Worm (Caenorhabditis elegans): ENCODE results near the gene sir-2.1.
A peak's percentile ranks its signal among the peaks of the same experiment; 100 is the strongest.

sir-2.1 gene

ce11 chrIV:10339701-10340100 is 26.3 kb downstream of the sir-2.1 start:
- TF ChIP-seq nhr-11 (tag; optimal IDR thresholded peaks at IDR 0.05) (peak; percentile 9), pha-4 (GFP tag; IDR thresholded peaks at IDR 0.05) (no peak), pha-4 (tag; optimal IDR thresholded peaks at IDR 0.05) (no peak)

ce11 chrIV:10337286-10337685 is 28.7 kb downstream of the sir-2.1 start:
- TF ChIP-seq vab-7 (GFP tag; IDR thresholded peaks at IDR 0.05) (no peak), aha-1 (tag) (peak; percentile 92)

- no peak for TF ChIP-seq cey-2 (tag; optimal IDR thresholded peaks at IDR 0.05; ENCODE audit: borderline replicate concordance, insufficient read depth)
- TF ChIP-seq dve-1 (tag; optimal IDR thresholded peaks at IDR 0.05; ENCODE audit: insufficient read depth), result peak; percentile 70
- TF ChIP-seq php-3 (GFP tag; IDR thresholded peaks at IDR 0.05), result peak; percentile 81
- no peak for TF ChIP-seq daf-16 (GFP tag; optimal IDR thresholded peaks at IDR 0.05)
- TF ChIP-seq daf-16 (tag; optimal IDR thresholded peaks at IDR 0.05), result peak; percentile 85
- TF ChIP-seq hlh-11 (tag; optimal IDR thresholded peaks at IDR 0.05), result peak; percentile 78
- no peak for TF ChIP-seq nhr-11 (tag; optimal IDR thresholded peaks at IDR 0.05)
- peak; percentile 69 for TF ChIP-seq nhr-28 (tag; optimal IDR thresholded peaks at IDR 0.05)
- TF ChIP-seq nhr-42 (GFP tag; IDR thresholded peaks at IDR 0.05), result no peak
- 0 out of 2 replicates have a peak, but pooled peaks have one; percentile 9 for TF ChIP-seq pha-4 (GFP tag; IDR thresholded peaks at IDR 0.05)
- TF ChIP-seq pha-4 (tag; optimal IDR thresholded peaks at IDR 0.05), result no peak
- TF ChIP-seq lsy-2 (tag; optimal IDR thresholded peaks at IDR 0.05), result peak in 1 of 2 experiments; percentile 23
- peak; percentile 26 for TF ChIP-seq hlh-30 (tag; optimal IDR thresholded peaks at IDR 0.05; ENCODE audit: insufficient read depth)
- peak; percentile 16 for TF ChIP-seq mes-2 (tag; optimal IDR thresholded peaks at IDR 0.05; ENCODE audit: poor library complexity, severe bottlenecking)
- peak; percentile 21; the same call in 1 of the 2 replicates for TF ChIP-seq ceh-20 (GFP tag; IDR thresholded peaks at IDR 0.05)
- peak; percentile 18 for TF ChIP-seq mxl-3 (GFP tag; optimal IDR thresholded peaks at IDR 0.05)
- peak; percentile 78 for TF ChIP-seq nhr-77 (tag; optimal IDR thresholded peaks at IDR 0.05)
- TF ChIP-seq dmd-6 (GFP tag; IDR thresholded peaks at IDR 0.05), result peak; percentile 75
- peak; percentile 72; the same call in 1 of the 2 replicates for TF ChIP-seq lin-1 (GFP tag; IDR thresholded peaks at IDR 0.05)
- TF ChIP-seq lin-29 (GFP tag; IDR thresholded peaks at IDR 0.05), result no peak
- TF ChIP-seq pqm-1 (tag; optimal IDR thresholded peaks at IDR 0.05), result peak; percentile 18
Observed at ce11 chrIV:10331882-10332281, 34.1 kb downstream of the sir-2.1 start.

ce11 chrIV:10330962-10331361 is 35.1 kb downstream of the sir-2.1 start:
- TF ChIP-seq snpc-1.2 (GFP tag; IDR thresholded peaks at IDR 0.05) (peak; percentile 42; the same call in 1 of the 2 replicates), nhr-111 (GFP tag; optimal IDR thresholded peaks at IDR 0.05) (no peak), attf-4 (tag; optimal IDR thresholded peaks at IDR 0.05) (no peak), daf-16 (GFP tag; optimal IDR thresholded peaks at IDR 0.05) (no peak), daf-16 (tag; optimal IDR thresholded peaks at IDR 0.05) (peak; percentile 55), ZK337.2 (GFP tag; IDR thresholded peaks at IDR 0.05) (no peak), daf-8 (GFP tag; IDR thresholded peaks at IDR 0.05) (no peak), nhr-11 (tag; optimal IDR thresholded peaks at IDR 0.05) (no peak), mes-2 (tag; optimal IDR thresholded peaks at IDR 0.05; ENCODE audit: poor library complexity, severe bottlenecking) (peak; percentile 11), lin-39 (tag; optimal IDR thresholded peaks at IDR 0.05) (no peak), nhr-48 (tag; optimal IDR thresholded peaks at IDR 0.05) (no peak), dmd-9 (GFP tag; IDR thresholded peaks at IDR 0.05) (no peak), hmg-1.1 (GFP tag; IDR thresholded peaks at IDR 0.05) (peak; percentile 50; the same call in 1 of the 2 replicates), R02D3.7 (tag; optimal IDR thresholded peaks at IDR 0.05) (no peak), mxl-3 (GFP tag; optimal IDR thresholded peaks at IDR 0.05) (peak; percentile 97), skn-1 (tag; optimal IDR thresholded peaks at IDR 0.05) (no peak), hlh-11 (tag; optimal IDR thresholded peaks at IDR 0.05) (peak; percentile 84), zip-11 (GFP tag; IDR thresholded peaks at IDR 0.05) (no peak), madf-9 (GFP tag; conservative IDR thresholded peaks at IDR 0.05) (no peak), T26A8.4 (GFP tag; IDR thresholded peaks at IDR 0.05) (no peak), lin-13 (GFP tag; optimal IDR thresholded peaks at IDR 0.05) (no peak), ama-1 (optimal IDR thresholded peaks at IDR 0.05) (peak; percentile 4), pha-4 (GFP tag; IDR thresholded peaks at IDR 0.05) (no peak), pha-4 (tag; optimal IDR thresholded peaks at IDR 0.05) (no peak), zfp-2 (tag; optimal IDR thresholded peaks at IDR 0.05) (no peak), zfp-3 (GFP tag; conservative IDR thresholded peaks at IDR 0.05) (no peak), unc-62 (GFP tag; optimal IDR thresholded peaks at IDR 0.05 in 1 of 2) (no peak), unc-62 (tag; optimal IDR thresholded peaks at IDR 0.05) (no peak), nhr-102 (tag; optimal IDR thresholded peaks at IDR 0.05) (peak; percentile 14), vab-7 (GFP tag; IDR thresholded peaks at IDR 0.05) (no peak), rbr-2 (tag; optimal IDR thresholded peaks at IDR 0.05) (peak; percentile 15), lin-1 (GFP tag; IDR thresholded peaks at IDR 0.05) (peak; percentile 41; the same call in 1 of the 2 replicates)
